Worm (Caenorhabditis elegans): ENCODE measurements around the gene T05G5.1.

DNA sequence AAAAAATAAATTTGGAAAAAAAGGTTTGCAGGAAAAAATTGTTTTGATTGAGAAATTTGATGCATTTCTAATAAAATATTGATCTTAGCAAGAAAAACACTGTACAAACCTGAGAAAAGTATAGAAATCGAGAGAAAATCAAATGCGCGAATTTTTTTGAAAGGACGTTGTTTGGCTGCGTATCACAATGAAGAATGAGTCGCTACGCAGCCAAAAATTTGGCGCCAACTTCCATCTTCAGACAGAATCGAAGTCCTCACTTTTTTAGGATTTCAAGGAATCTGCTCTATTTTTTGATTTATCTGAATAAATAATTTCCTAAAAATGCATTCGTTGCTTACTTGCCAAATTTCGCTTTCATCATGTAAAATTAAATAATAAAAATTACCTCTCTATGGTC, 3.5 kb upstream of the T05G5.1 start:
- TF ChIP-seq rcor-1 (GFP tag; IDR thresholded peaks at IDR 0.05) (no peak), unc-62 (GFP tag; optimal IDR thresholded peaks at IDR 0.05) (no peak), lin-35 (GFP tag; optimal IDR thresholded peaks at IDR 0.05) (no peak), hmg-20 (GFP tag; IDR thresholded peaks at IDR 0.05) (no peak), efl-1 (GFP tag; optimal IDR thresholded peaks at IDR 0.05) (peak; percentile 85), Y53G8AR.9 (GFP tag; conservative IDR thresholded peaks at IDR 0.05) (no peak), snpc-3.4 (tag; optimal IDR thresholded peaks at IDR 0.05) (peak; percentile 22)

All from whole organism, young adult.